Fruit fly (Drosophila melanogaster): ENCODE results near the gene CG6908.

The CG6908 gene

DNA sequence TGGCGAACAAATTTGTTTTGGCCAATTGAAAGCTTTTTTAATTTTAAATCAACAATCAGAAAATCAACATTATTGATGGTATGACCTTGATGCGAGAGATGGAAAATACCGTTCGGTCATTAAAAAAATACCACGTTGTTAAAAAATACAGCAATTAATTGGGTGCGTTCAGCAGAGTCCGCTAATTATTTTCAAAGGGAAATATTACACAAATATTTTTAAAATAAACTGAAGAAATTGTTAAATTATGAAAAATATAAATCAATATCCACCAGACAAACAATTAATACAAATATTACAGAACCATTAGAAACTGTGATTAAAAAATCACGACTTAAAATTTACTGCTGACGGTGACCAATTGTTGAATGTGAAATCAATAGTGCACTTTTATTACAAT is 11.8 kb downstream of the CG6908 start, which contains the start of gene CG18476 (continued):
- TF ChIP-seq Dp (GFP tag; optimal IDR thresholded peaks at IDR 0.05) (peak; percentile 33), Ssrp (tag; optimal IDR thresholded peaks at IDR 0.05) (peak; percentile 92), emc (GFP tag; optimal IDR thresholded peaks at IDR 0.05) (peak; percentile 42), Hmr (GFP tag; optimal IDR thresholded peaks at IDR 0.05) (peak; percentile 91), wdn (GFP tag; IDR thresholded peaks at IDR 0.05) (peak; percentile 86), insv (GFP tag; optimal IDR thresholded peaks at IDR 0.05) (peak in 1 of 2 experiments; percentile 49), zfh1 (GFP tag; IDR thresholded peaks at IDR 0.05) (peak; percentile 94), CG10959 (GFP tag; IDR thresholded peaks at IDR 0.05) (peak; percentile 75), ems (GFP tag; optimal IDR thresholded peaks at IDR 0.05) (peak; percentile 74), CG16813 (GFP tag; IDR thresholded peaks at IDR 0.05; ENCODE audit: partially characterized antibody) (no peak), ham (GFP tag; IDR thresholded peaks at IDR 0.05) (peak; percentile 79), CG12391 (tag; optimal IDR thresholded peaks at IDR 0.05) (peak; percentile 96), hth (optimal IDR thresholded peaks at IDR 0.05) (no peak), NK7.1 (GFP tag; optimal IDR thresholded peaks at IDR 0.05) (peak; percentile 48), ab (GFP tag; optimal IDR thresholded peaks at IDR 0.05) (no peak), CG2120 (GFP tag; optimal IDR thresholded peaks at IDR 0.05) (peak; percentile 92), croc (GFP tag; conservative IDR thresholded peaks at IDR 0.05) (peak; percentile 92), Meics (GFP tag; optimal IDR thresholded peaks at IDR 0.05) (peak; percentile 90), phol (tag; optimal IDR thresholded peaks at IDR 0.05) (peak; percentile 96), CG32532 (GFP tag; IDR thresholded peaks at IDR 0.05) (peak; percentile 96), CG3281 (GFP tag; optimal IDR thresholded peaks at IDR 0.05) (peak; percentile 91), luna (GFP tag; optimal IDR thresholded peaks at IDR 0.05) (peak; percentile 4), twi (tag; optimal IDR thresholded peaks at IDR 0.05) (peak; percentile 87), pan (optimal IDR thresholded peaks at IDR 0.05) (no peak), pan (GFP tag; optimal IDR thresholded peaks at IDR 0.05 in 1 of 2, IDR thresholded peaks at IDR 0.05 in 1 of 2) (peak in 1 of 2 experiments; percentile 97), mld (GFP tag; IDR thresholded peaks at IDR 0.05; ENCODE audit: partially characterized antibody) (no peak), ato (GFP tag; IDR thresholded peaks at IDR 0.05; ENCODE audit: partially characterized antibody) (no peak), sim (GFP tag; IDR thresholded peaks at IDR 0.05) (peak; percentile 67; the same call in 1 of the 2 replicates), CrebB (tag; optimal IDR thresholded peaks at IDR 0.05) (peak; percentile 76), gcm2 (GFP tag; optimal IDR thresholded peaks at IDR 0.05) (no peak), CG4854 (GFP tag; optimal IDR thresholded peaks at IDR 0.05) (peak; percentile 67), CG7357 (GFP tag; IDR thresholded peaks at IDR 0.05) (peak; percentile 88), tin (GFP tag; optimal IDR thresholded peaks at IDR 0.05) (peak; percentile 89), peb (GFP tag; IDR thresholded peaks at IDR 0.05) (peak; percentile 83), CG13775 (GFP tag; optimal IDR thresholded peaks at IDR 0.05) (peak; percentile 88), CG3838 (GFP tag; optimal IDR thresholded peaks at IDR 0.05) (peak; percentile 73), CG8765 (GFP tag; IDR thresholded peaks at IDR 0.05) (peak; percentile 82), ssp (GFP tag; IDR thresholded peaks at IDR 0.05) (peak; percentile 80), Dref (GFP tag; IDR thresholded peaks at IDR 0.05) (no peak), CG13894 (tag; optimal IDR thresholded peaks at IDR 0.05) (peak; percentile 84), CG8924 (tag; optimal IDR thresholded peaks at IDR 0.05) (peak; percentile 93), CG32772 (GFP tag; IDR thresholded peaks at IDR 0.05) (peak; percentile 92), CG9932 (GFP tag; IDR thresholded peaks at IDR 0.05) (peak; percentile 91), H2.0 (GFP tag; IDR thresholded peaks at IDR 0.05) (peak; percentile 94), slou (GFP tag; optimal IDR thresholded peaks at IDR 0.05) (peak; percentile 55), CG10274 (GFP tag; optimal IDR thresholded peaks at IDR 0.05) (peak; percentile 43), usp (GFP tag; optimal IDR thresholded peaks at IDR 0.05) (no peak), ken (GFP tag; IDR thresholded peaks at IDR 0.05) (peak; percentile 92), Gsc (GFP tag; IDR thresholded peaks at IDR 0.05) (peak; percentile 68; the same call in 1 of the 2 replicates), CG11085 (GFP tag; IDR thresholded peaks at IDR 0.05) (peak; percentile 90), pita (GFP tag; optimal IDR thresholded peaks at IDR 0.05) (no peak), CG13624 (GFP tag; optimal IDR thresholded peaks at IDR 0.05) (peak; percentile 74), CG7928 (GFP tag; optimal IDR thresholded peaks at IDR 0.05) (peak; percentile 60)
